Fruit fly (Drosophila melanogaster): Measurements from ENCODE around the gene COX5A.

DNA sequence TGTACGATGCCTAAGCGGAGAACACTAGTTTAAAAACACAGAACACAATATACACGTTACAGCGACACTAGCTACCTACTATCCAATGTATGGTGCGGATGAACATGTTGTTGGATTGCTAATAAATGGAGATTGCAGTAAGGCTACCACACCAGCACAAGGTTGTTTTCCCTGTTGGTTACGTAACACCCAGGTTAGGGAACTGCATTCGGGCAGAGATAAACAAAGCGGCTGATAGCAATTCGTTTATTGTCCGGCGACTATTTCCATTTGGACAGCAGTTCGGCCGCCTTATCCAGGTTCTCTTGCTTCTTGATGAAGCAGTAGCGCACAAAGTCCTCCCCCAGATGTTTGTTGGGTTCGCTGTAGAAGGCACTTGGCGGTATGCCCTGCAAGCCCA lies 989 bp downstream of the COX5A start:
- TF ChIP-seq usp (GFP tag; optimal IDR thresholded peaks at IDR 0.05) (no peak), Jra (GFP tag; optimal IDR thresholded peaks at IDR 0.05) (no peak)
